Worm (Caenorhabditis elegans) whole organism, young adult: ENCODE data around the gene ver-4.

ENCODE experiments used
- F52B5.7 ChIP-seq: sonication (generic microtip); optimal IDR thresholded peaks from 2 replicates; lab custom pipeline; 2016; ENCODE audit warnings: mild to moderate bottlenecking, missing genetic modification characterization, missing compliant biosample characterization
- F57A8.1 ChIP-seq: fragments of 200-800 bp; sonication (Bioruptor generic); optimal IDR thresholded peaks from 2 replicates; lab custom pipeline; 2018; ENCODE audit warnings: mild to moderate bottlenecking, missing genetic modification characterization, moderate library complexity, missing compliant biosample characterization
- dpl-1 ChIP-seq: fragments of 150-350 bp; optimal IDR thresholded peaks from 2 replicates; lab custom pipeline; 2014; ENCODE audit warnings: missing biosample characterization, missing genetic modification reagents, missing genetic modification characterization
- fkh-3 ChIP-seq: sonication (generic microtip); optimal IDR thresholded peaks from 2 replicates; lab custom pipeline; 2016; ENCODE audit warnings: mild to moderate bottlenecking, missing genetic modification characterization, missing compliant biosample characterization
- him-1 ChIP-seq: sonication (generic microtip); optimal IDR thresholded peaks from 2 replicates; lab custom pipeline; 2016; ENCODE audit warnings: missing genotype, missing genetic modification reagents, missing genetic modification characterization, missing compliant biosample characterization
- lsl-1 ChIP-seq: fragments of 200-800 bp; sonication (Bioruptor generic); optimal IDR thresholded peaks from 2 replicates; lab custom pipeline; 2018; ENCODE audit warnings: mild to moderate bottlenecking, missing genetic modification characterization, moderate library complexity, missing compliant biosample characterization
- lsy-27 ChIP-seq: sonication (generic microtip); optimal IDR thresholded peaks from 2 replicates; lab custom pipeline; 2017; ENCODE audit warnings: missing genetic modification characterization, mild to moderate bottlenecking, missing compliant biosample characterization, antibody characterized with exemption, missing genotype, borderline replicate concordance; ENCODE audit not compliant: insufficient read depth
- mel-28 ChIP-seq: sonication (generic microtip); optimal IDR thresholded peaks from 2 replicates; lab custom pipeline; 2016; ENCODE audit warnings: borderline replicate concordance, mild to moderate bottlenecking, missing genetic modification characterization, missing compliant biosample characterization
- rec-8 ChIP-seq, 2 experiments: sonication (generic microtip); optimal IDR thresholded peaks; 2 replicates each; lab custom pipeline; 2016; ENCODE audit warnings: mild to moderate bottlenecking in 2 of 2, missing genetic modification characterization in 2 of 2, missing genetic modification reagents in 2 of 2, missing genotype in 2 of 2, missing biosample characterization in 1 of 2, missing compliant biosample characterization in 1 of 2, moderate library complexity in 1 of 2
- snpc-1.3 ChIP-seq: sonication (generic microtip); optimal IDR thresholded peaks from 2 replicates; lab custom pipeline; 2017; ENCODE audit warnings: missing genetic modification characterization, mild to moderate bottlenecking, missing compliant biosample characterization, antibody characterized with exemption, moderate library complexity, missing genotype, missing genetic modification reagents; ENCODE audit not compliant: insufficient read depth
- unc-130 ChIP-seq: sonication (generic microtip); optimal IDR thresholded peaks from 2 replicates; lab custom pipeline; 2016; ENCODE audit warnings: missing genetic modification reagents, missing genetic modification characterization, missing compliant biosample characterization

- TF ChIP-seq F57A8.1 (GFP tag; lab: Kevin White, UChicago) (no peak), mel-28 (no peak), F52B5.7 (tag; lab: Kevin White, UChicago) (no peak), rec-8 (tag; optimal IDR thresholded peaks at IDR 0.05; lab: Kevin White, UChicago) (no peak), fkh-3 (tag; lab: Kevin White, UChicago) (no peak), lsl-1 (GFP tag; lab: Kevin White, UChicago) (no peak), him-1 (tag; lab: Kevin White, UChicago) (no peak), lsy-27 (tag; lab: Kevin White, UChicago) (no peak), snpc-1.3 (no peak), dpl-1 (GFP tag; lab: Kevin White, UChicago) (no peak), unc-130 (GFP tag; lab: Kevin White, UChicago) (no peak)
Observed at ce11 chrX:10933308-10934014, 48.7 kb upstream of the ver-4 start.
